Fruit fly (Drosophila melanogaster): ENCODE results near the gene Remo.

Gene Remo

dm6 chrX:13277580-13278467, 10.0 kb upstream of the Remo start (continued):
- TF ChIP-seq crc (GFP tag; optimal IDR thresholded peaks at IDR 0.05) (no peak), CG17186 (GFP tag; optimal IDR thresholded peaks at IDR 0.05) (no peak), tx (GFP tag; optimal IDR thresholded peaks at IDR 0.05) (no peak), bbx (GFP tag; IDR thresholded peaks at IDR 0.05; ENCODE audit: partially characterized antibody) (0 out of 2 replicates have a peak, but pooled peaks have one; percentile 11), hb (GFP tag; IDR thresholded peaks at IDR 0.05; ENCODE audit: partially characterized antibody) (no peak), cg (GFP tag; optimal IDR thresholded peaks at IDR 0.05) (peak; percentile 68), CG8478 (optimal IDR thresholded peaks at IDR 0.05) (no peak), emc (GFP tag; optimal IDR thresholded peaks at IDR 0.05) (no peak), tio (GFP tag; optimal IDR thresholded peaks at IDR 0.05) (no peak), psq (GFP tag; optimal IDR thresholded peaks at IDR 0.05) (no peak), unc-4 (GFP tag; IDR thresholded peaks at IDR 0.05; ENCODE audit: partially characterized antibody) (no peak), CG10267 (tag; optimal IDR thresholded peaks at IDR 0.05) (no peak), pfk (GFP tag; optimal IDR thresholded peaks at IDR 0.05) (no peak), crol (GFP tag; IDR thresholded peaks at IDR 0.05) (no peak), CG31388 (GFP tag; optimal IDR thresholded peaks at IDR 0.05) (no peak), dati (GFP tag; IDR thresholded peaks at IDR 0.05) (no peak), CG30431 (GFP tag; optimal IDR thresholded peaks at IDR 0.05) (no peak), CG30403 (GFP tag; optimal IDR thresholded peaks at IDR 0.05) (no peak), prd (optimal IDR thresholded peaks at IDR 0.05) (no peak), prd (GFP tag; IDR thresholded peaks at IDR 0.05) (peak; percentile 39; the same call in 1 of the 3 replicates), Neu2 (GFP tag; optimal IDR thresholded peaks at IDR 0.05; ENCODE audit: borderline replicate concordance) (no peak), CG10209 (GFP tag; optimal IDR thresholded peaks at IDR 0.05) (no peak), HHEX (GFP tag; optimal IDR thresholded peaks at IDR 0.05) (no peak), CG5953 (GFP tag; IDR thresholded peaks at IDR 0.05) (no peak), CG5245 (GFP tag; optimal IDR thresholded peaks at IDR 0.05) (no peak), CG12104 (GFP tag; optimal IDR thresholded peaks at IDR 0.05) (no peak), stc (GFP tag; IDR thresholded peaks at IDR 0.05) (peak; percentile 43; the same call in 1 of the 2 replicates), sug (tag; optimal IDR thresholded peaks at IDR 0.05) (no peak), Eip74EF (GFP tag; optimal IDR thresholded peaks at IDR 0.05) (no peak), CG6272 (GFP tag; IDR thresholded peaks at IDR 0.05) (no peak), Xbp1 (GFP tag; optimal IDR thresholded peaks at IDR 0.05) (peak; percentile 8), CG2889 (GFP tag; IDR thresholded peaks at IDR 0.05) (no peak), CG12299 (tag; optimal IDR thresholded peaks at IDR 0.05) (no peak), tup (GFP tag; optimal IDR thresholded peaks at IDR 0.05) (no peak), dysf (GFP tag; IDR thresholded peaks at IDR 0.05) (0 out of 3 replicates have a peak, but pooled peaks have one; percentile 26), CHES-1-like (GFP tag; optimal IDR thresholded peaks at IDR 0.05) (no peak), lov (optimal IDR thresholded peaks at IDR 0.05) (no peak), lov (GFP tag; IDR thresholded peaks at IDR 0.05) (no peak), CG10366 (GFP tag; IDR thresholded peaks at IDR 0.05) (no peak), GATAe (GFP tag; conservative IDR thresholded peaks at IDR 0.05) (no peak), Nf-YB (GFP tag; optimal IDR thresholded peaks at IDR 0.05) (no peak), grau (tag; optimal IDR thresholded peaks at IDR 0.05) (peak; percentile 49), ftz-f1 (GFP tag; optimal IDR thresholded peaks at IDR 0.05) (no peak), Lim3 (GFP tag; IDR thresholded peaks at IDR 0.05) (no peak), lilli (GFP tag; optimal IDR thresholded peaks at IDR 0.05) (no peak), CG14710 (tag; optimal IDR thresholded peaks at IDR 0.05) (no peak), CG9876 (GFP tag; optimal IDR thresholded peaks at IDR 0.05) (no peak), kah (GFP tag; optimal IDR thresholded peaks at IDR 0.05) (no peak), Lhr (GFP tag; optimal IDR thresholded peaks at IDR 0.05) (no peak), Chrac-16 (GFP tag; optimal IDR thresholded peaks at IDR 0.05) (peak; percentile 34)
